Fruit fly (Drosophila melanogaster) whole organism, adult: ENCODE data around the gene mRpS34.

Experiments used
- CG11617 ChIP-seq: fragments of 200-800 bp; sonication (Bioruptor generic); optimal IDR thresholded peaks from 2 replicates; lab custom pipeline; 2017; ENCODE audit warnings: mild to moderate bottlenecking, missing biosample characterization, missing genetic modification reagents, missing genetic modification characterization
- CG12768 ChIP-seq: fragments of 200-800 bp; sonication (Bioruptor generic); optimal IDR thresholded peaks from 2 replicates; lab custom pipeline; 2017; ENCODE audit warnings: missing biosample characterization, missing genetic modification characterization, mild to moderate bottlenecking, moderate library complexity, missing genetic modification reagents
- CG14711 ChIP-seq: fragments of 200-800 bp; sonication (Bioruptor generic); optimal IDR thresholded peaks from 2 replicates; lab custom pipeline; 2018; ENCODE audit warnings: missing biosample characterization, mild to moderate bottlenecking, missing genetic modification characterization, moderate library complexity
- CG1620 ChIP-seq: fragments of 200-800 bp; sonication (Bioruptor generic); optimal IDR thresholded peaks from 2 replicates; lab custom pipeline; 2016; ENCODE audit warnings: missing biosample characterization, missing genetic modification characterization
- CG33017 ChIP-seq: fragments of 200-800 bp; sonication (Bioruptor generic); optimal IDR thresholded peaks from 2 replicates; lab custom pipeline; 2018; ENCODE audit warnings: missing biosample characterization, mild to moderate bottlenecking, missing genetic modification characterization, moderate library complexity
- CG5204 ChIP-seq: fragments of 200-800 bp; sonication (Bioruptor generic); optimal IDR thresholded peaks from 2 replicates; lab custom pipeline; 2016; ENCODE audit warnings: missing biosample characterization, missing genetic modification characterization
- CG7045 ChIP-seq: fragments of 200-800 bp; sonication (Bioruptor generic); optimal IDR thresholded peaks from 2 replicates; lab custom pipeline; 2017; ENCODE audit warnings: missing biosample characterization, mild to moderate bottlenecking, missing genetic modification characterization
- CG7101 ChIP-seq: fragments of 200-800 bp; sonication (Bioruptor generic); optimal IDR thresholded peaks from 2 replicates; lab custom pipeline; 2018; ENCODE audit warnings: missing biosample characterization, mild to moderate bottlenecking, missing genetic modification characterization, moderate library complexity
- Clk ChIP-seq: fragments of 200-800 bp; sonication (Bioruptor generic); optimal IDR thresholded peaks from 2 replicates; lab custom pipeline; 2017; ENCODE audit warnings: missing biosample characterization, missing genetic modification characterization
- Crg-1 ChIP-seq: fragments of 200-800 bp; sonication (Bioruptor generic); optimal IDR thresholded peaks from 2 replicates; lab custom pipeline; 2016; ENCODE audit warnings: missing biosample characterization, missing genetic modification characterization
- Hr96 ChIP-seq: fragments of 200-800 bp; sonication (Bioruptor generic); optimal IDR thresholded peaks from 2 replicates; lab custom pipeline; 2016; ENCODE audit warnings: missing biosample characterization, missing genetic modification characterization
- Mnt ChIP-seq: fragments of 200-800 bp; sonication (Bioruptor generic); optimal IDR thresholded peaks from 2 replicates; lab custom pipeline; 2016; ENCODE audit warnings: missing biosample characterization, mild to moderate bottlenecking, missing genetic modification characterization
- bab1 ChIP-seq: fragments of 200-800 bp; sonication (Bioruptor generic); optimal IDR thresholded peaks from 3 replicates; lab custom pipeline; 2019; ENCODE audit warnings: missing biosample characterization, mild to moderate bottlenecking, missing genetic modification characterization, moderate library complexity
- cic ChIP-seq: fragments of 200-800 bp; sonication (Bioruptor generic); optimal IDR thresholded peaks from 2 replicates; lab custom pipeline; 2017; ENCODE audit warnings: missing biosample characterization, mild to moderate bottlenecking, missing genetic modification characterization, moderate library complexity
- cnc ChIP-seq, 2 experiments: fragments of >200 bp; optimal IDR thresholded peaks; 2 replicates each; lab custom pipeline; 2017
- kay ChIP-seq: fragments of 200-800 bp; sonication (Bioruptor generic); peaks from one replicate; lab custom pipeline; 2016; ENCODE audit warnings: missing biosample characterization, missing genetic modification characterization, borderline replicate concordance
- ovo ChIP-seq: fragments of 200-800 bp; sonication (Bioruptor generic); optimal IDR thresholded peaks from 2 replicates; lab custom pipeline; 2016; ENCODE audit warnings: missing biosample characterization, missing genetic modification characterization
- pad ChIP-seq: fragments of 200-800 bp; sonication (Bioruptor generic); optimal IDR thresholded peaks from 3 replicates; lab custom pipeline; 2017; ENCODE audit warnings: missing biosample characterization, missing genetic modification characterization, mild to moderate bottlenecking, moderate library complexity, missing genetic modification reagents
- tj ChIP-seq: fragments of 200-800 bp; sonication (Bioruptor generic); optimal IDR thresholded peaks from 3 replicates; lab custom pipeline; 2017; ENCODE audit warnings: missing biosample characterization, mild to moderate bottlenecking, missing genetic modification characterization, moderate library complexity
- toe ChIP-seq: fragments of 200-800 bp; sonication (Bioruptor generic); optimal IDR thresholded peaks from 2 replicates; lab custom pipeline; 2016; ENCODE audit warnings: missing biosample characterization, missing genetic modification characterization

Gene mRpS34

dm6 chr3L:16368199-16368598 lies 20.3 kb downstream of the mRpS34 start, which contains the start of gene CG4842:
TSS of gene CG4842 (plus strand) at chr3L:16368389.
- TF ChIP-seq Mnt (no peak), CG14711 (tag; lab: Kevin White, UChicago) (no peak), CG12768 (GFP tag; lab: Kevin White, UChicago) (no peak), CG7045 (no peak), cnc (optimal IDR thresholded peaks at IDR 0.05; lab: Kevin White, UChicago) (no peak), cic (GFP tag; lab: Kevin White, UChicago) (no peak)

dm6 chr3L:16369526-16369925 lies 21.7 kb downstream of the mRpS34 start, which contains the start of gene CG18814:
TSS of gene CG18814 (plus strand) at chr3L:16369826.
- TF ChIP-seq cnc (optimal IDR thresholded peaks at IDR 0.05; lab: Kevin White, UChicago), result no peak
- TF ChIP-seq CG11617 (GFP tag; lab: Kevin White, UChicago), result no peak
- TF ChIP-seq Mnt, result no peak
- TF ChIP-seq pad (GFP tag; lab: Kevin White, UChicago), result no peak
- TF ChIP-seq CG12768 (GFP tag; lab: Kevin White, UChicago), result no peak
- no peak for TF ChIP-seq CG1620 (GFP tag; lab: Kevin White, UChicago)
- TF ChIP-seq CG5204 (GFP tag; lab: Kevin White, UChicago), result no peak
- no peak for TF ChIP-seq CG14711 (tag; lab: Kevin White, UChicago)
- TF ChIP-seq kay (GFP tag; lab: Kevin White, UChicago), result no peak
- no peak for TF ChIP-seq Hr96
- no peak for TF ChIP-seq CG33017 (tag; lab: Kevin White, UChicago)
- no peak for TF ChIP-seq Clk (GFP tag; lab: Kevin White, UChicago)
- TF ChIP-seq tj (GFP tag; lab: Kevin White, UChicago), result no peak
- no peak for TF ChIP-seq cic (GFP tag; lab: Kevin White, UChicago)

dm6 chr3L:16377768-16378764 lies 30.2 kb downstream of the mRpS34 start, which contains the start of gene roq:
TSS of gene roq (minus strand) at chr3L:16378566.
- TF ChIP-seq ovo (no peak), cic (GFP tag; lab: Kevin White, UChicago) (peak; percentile 23), CG12768 (GFP tag; lab: Kevin White, UChicago) (no peak), CG7101 (peak; percentile 24), kay (GFP tag; lab: Kevin White, UChicago) (peak; percentile 82), CG7045 (no peak), Crg-1 (GFP tag; lab: Kevin White, UChicago) (no peak), tj (GFP tag; lab: Kevin White, UChicago) (peak; percentile 11), pad (GFP tag; lab: Kevin White, UChicago) (no peak), CG33017 (tag; lab: Kevin White, UChicago) (no peak), toe (GFP tag; lab: Kevin White, UChicago) (no peak), cnc (optimal IDR thresholded peaks at IDR 0.05; lab: Kevin White, UChicago) (no peak), bab1 (peak; percentile 63), CG11617 (GFP tag; lab: Kevin White, UChicago) (no peak), Clk (GFP tag; lab: Kevin White, UChicago) (no peak), CG1620 (GFP tag; lab: Kevin White, UChicago) (peak; percentile 33), CG14711 (tag; lab: Kevin White, UChicago) (no peak), Hr96 (no peak), CG5204 (GFP tag; lab: Kevin White, UChicago) (no peak), Mnt (peak; percentile 54)

- peak; percentile 30 for TF ChIP-seq Mnt
- peak; percentile 60 for TF ChIP-seq Crg-1 (GFP tag; lab: Kevin White, UChicago)
- TF ChIP-seq CG33017 (tag; lab: Kevin White, UChicago), result peak; percentile 78
- TF ChIP-seq CG1620 (GFP tag; lab: Kevin White, UChicago), result peak; percentile 26
- TF ChIP-seq CG14711 (tag; lab: Kevin White, UChicago), result peak; percentile 67
- peak; percentile 58 for TF ChIP-seq CG11617 (GFP tag; lab: Kevin White, UChicago)
- TF ChIP-seq Hr96, result peak; percentile 66
- no peak for TF ChIP-seq ovo
- TF ChIP-seq CG12768 (GFP tag; lab: Kevin White, UChicago), result peak; percentile 81
- TF ChIP-seq CG7101, result peak; percentile 81
- peak; percentile 62 for TF ChIP-seq kay (GFP tag; lab: Kevin White, UChicago)
- TF ChIP-seq bab1, result peak; percentile 75
- TF ChIP-seq pad (GFP tag; lab: Kevin White, UChicago), result peak; percentile 41
- TF ChIP-seq Clk (GFP tag; lab: Kevin White, UChicago), result no peak
- TF ChIP-seq toe (GFP tag; lab: Kevin White, UChicago), result peak; percentile 73
- TF ChIP-seq tj (GFP tag; lab: Kevin White, UChicago), result no peak
- no peak for TF ChIP-seq cic (GFP tag; lab: Kevin White, UChicago)
- no peak for TF ChIP-seq cnc (optimal IDR thresholded peaks at IDR 0.05; lab: Kevin White, UChicago)
- TF ChIP-seq CG7045, result peak; percentile 38
- TF ChIP-seq CG5204 (GFP tag; lab: Kevin White, UChicago), result no peak
Measured at dm6 chr3L:16380770-16381169, 32.9 kb downstream of the mRpS34 start.

dm6 chr3L:16381184-16381797 lies 33.4 kb downstream of the mRpS34 start, which contains the start of gene Agpat4:
TSS of gene Agpat4 (minus strand) at chr3L:16381570.
- TF ChIP-seq Crg-1 (GFP tag; lab: Kevin White, UChicago) (no peak), CG14711 (tag; lab: Kevin White, UChicago) (no peak), pad (GFP tag; lab: Kevin White, UChicago) (no peak), Mnt (peak; percentile 3), ovo (peak; percentile 77), cic (GFP tag; lab: Kevin White, UChicago) (peak; percentile 91), tj (GFP tag; lab: Kevin White, UChicago) (no peak)
